In the genomic region with DNA sequence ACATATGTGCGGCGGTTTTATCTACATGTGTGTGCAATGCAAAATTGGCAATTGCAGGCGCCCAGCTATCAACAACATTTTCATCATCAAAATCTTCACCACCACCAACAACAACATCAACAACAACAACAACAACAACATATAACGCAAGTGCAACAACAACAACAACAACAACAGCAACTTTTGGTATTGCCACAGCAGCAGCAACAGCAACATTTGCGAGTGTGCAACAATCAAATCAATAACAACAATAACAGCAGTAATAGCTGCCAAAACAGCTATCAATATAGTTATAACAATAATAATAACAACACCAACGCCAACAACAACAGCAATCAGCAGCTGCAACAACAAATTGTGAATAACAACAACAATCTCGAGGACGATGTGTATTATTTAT, we compare ENCODE assay signal across 2 fruit fly cellular contexts.
TF ChIP-seq lines count a peak whose summit lies in the region.

No protein-coding gene starts in this region.

- TF ChIP-seq CTCF in whole organism, embryonic (GFP tag; optimal IDR thresholded peaks at IDR 0.05; lab: Kevin White, UChicago), result no peak

TF ChIP-seq in whole organism, embryonic, 481 proteins besides CTCF, POLR2A, EP300 and RAD21:
- no peak for TF ChIP-seq her (GFP tag; optimal IDR thresholded peaks at IDR 0.05; lab: Kevin White, UChicago)
- TF ChIP-seq CG4360 (GFP tag; IDR thresholded peaks at IDR 0.05; lab: Robert Waterston, UW), result peak; percentile 66

TF ChIP-seq in whole organism, wandering third instar larva, 38 proteins besides CTCF, POLR2A, EP300 and RAD21:
- TF ChIP-seq Dfd (GFP tag; optimal IDR thresholded peaks at IDR 0.05; lab: Kevin White, UChicago) (peak; percentile 64), N (GFP tag; optimal IDR thresholded peaks at IDR 0.05; lab: Kevin White, UChicago) (no peak)
